Fruit fly (Drosophila melanogaster): ENCODE results near the gene CG33509.
A peak's percentile ranks its signal among the peaks of the same experiment; 100 is the strongest.

Gene CG33509

DNA sequence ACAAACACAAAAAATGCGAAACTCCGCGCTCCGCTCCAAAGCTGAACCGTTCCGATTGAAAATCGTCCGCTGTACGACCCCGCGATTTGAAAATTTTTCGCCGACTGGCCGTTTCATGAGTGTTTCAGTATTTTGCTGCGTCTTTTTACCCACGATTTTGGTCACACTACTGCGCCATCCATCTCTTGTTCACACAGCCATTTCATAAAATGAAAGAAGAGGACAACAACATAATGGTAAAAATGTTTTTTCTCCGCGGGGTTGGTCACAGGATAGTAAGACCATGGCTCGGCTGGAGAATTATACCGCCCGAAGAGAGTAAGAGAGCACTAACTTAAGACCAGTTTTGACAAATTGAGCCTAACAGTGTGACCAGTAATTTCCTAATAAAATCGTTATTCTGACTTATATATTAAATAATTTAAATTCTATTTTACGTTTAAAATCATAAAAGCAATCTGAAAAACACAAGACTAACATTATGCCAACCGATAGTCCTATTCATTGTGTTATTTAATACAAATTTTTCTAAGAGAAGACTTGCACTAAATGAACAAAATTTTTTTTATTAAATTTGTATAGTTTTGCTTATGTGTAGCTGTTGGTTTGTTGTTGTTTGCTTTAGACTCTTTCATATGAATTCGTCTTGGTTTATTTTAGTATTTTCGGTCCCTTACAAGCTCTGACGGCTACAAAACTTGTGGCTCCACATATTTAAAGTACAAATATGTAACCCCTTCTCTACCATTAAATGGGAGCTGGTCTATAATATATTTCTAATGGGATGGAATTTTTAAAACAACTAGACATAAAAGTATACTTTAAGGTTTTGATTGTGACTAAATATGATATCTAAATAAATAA, 34.2 kb downstream of the CG33509 start, which contains the start of gene CG42238 (continued):
- no peak for TF ChIP-seq NfI (GFP tag; optimal IDR thresholded peaks at IDR 0.05)
- TF ChIP-seq CG10274 (GFP tag; optimal IDR thresholded peaks at IDR 0.05), result no peak
- TF ChIP-seq Abd-B (GFP tag; optimal IDR thresholded peaks at IDR 0.05), result peak; percentile 29
- no peak for TF ChIP-seq CG18619 (GFP tag; optimal IDR thresholded peaks at IDR 0.05)
- TF ChIP-seq pum (GFP tag; optimal IDR thresholded peaks at IDR 0.05), result no peak
- TF ChIP-seq Ssrp (tag; optimal IDR thresholded peaks at IDR 0.05), result peak; percentile 17
- no peak for TF ChIP-seq bigmax (GFP tag; optimal IDR thresholded peaks at IDR 0.05)
- no peak for TF ChIP-seq kah (GFP tag; optimal IDR thresholded peaks at IDR 0.05)
- TF ChIP-seq dmrt11E (tag; optimal IDR thresholded peaks at IDR 0.05), result no peak
- no peak for TF ChIP-seq pfk (GFP tag; optimal IDR thresholded peaks at IDR 0.05)
- TF ChIP-seq pita (GFP tag; optimal IDR thresholded peaks at IDR 0.05), result no peak
- peak; percentile 32 for TF ChIP-seq HLHmδ (GFP tag; optimal IDR thresholded peaks at IDR 0.05)
- TF ChIP-seq CG11560 (tag; IDR thresholded peaks at IDR 0.05), result no peak
- TF ChIP-seq Dad (GFP tag; optimal IDR thresholded peaks at IDR 0.05), result no peak
- TF ChIP-seq nerfin-1 (tag; optimal IDR thresholded peaks at IDR 0.05), result peak; percentile 1
- TF ChIP-seq Nf-YC (tag; optimal IDR thresholded peaks at IDR 0.05), result no peak
- no peak for TF ChIP-seq br (optimal IDR thresholded peaks at IDR 0.05)
- TF ChIP-seq E2f1 (GFP tag; IDR thresholded peaks at IDR 0.05), result peak; percentile 7; the same call in 1 of the 2 replicates
- TF ChIP-seq CG18011 (GFP tag; optimal IDR thresholded peaks at IDR 0.05), result peak; percentile 96
- TF ChIP-seq Dll (GFP tag; IDR thresholded peaks at IDR 0.05; ENCODE audit: partially characterized antibody), result no peak
- TF ChIP-seq chinmo (GFP tag; IDR thresholded peaks at IDR 0.05; ENCODE audit: partially characterized antibody), result 0 out of 4 replicates have a peak, but pooled peaks have one; percentile 38
- TF ChIP-seq CG32772 (GFP tag; IDR thresholded peaks at IDR 0.05), result peak; percentile 57
- TF ChIP-seq CG13624 (GFP tag; optimal IDR thresholded peaks at IDR 0.05), result peak; percentile 9
- no peak for TF ChIP-seq Lim3 (GFP tag; IDR thresholded peaks at IDR 0.05)
- TF ChIP-seq CG2875 (GFP tag; optimal IDR thresholded peaks at IDR 0.05), result peak; percentile 7
- peak; percentile 48 for TF ChIP-seq CG9932 (GFP tag; IDR thresholded peaks at IDR 0.05)
- no peak for TF ChIP-seq CG16863 (GFP tag; optimal IDR thresholded peaks at IDR 0.05)
- peak; percentile 57; the same call in 1 of the 3 replicates for TF ChIP-seq Opbp (GFP tag; IDR thresholded peaks at IDR 0.05; ENCODE audit: partially characterized antibody)
- peak; percentile 10 for TF ChIP-seq Sry-δ (GFP tag; optimal IDR thresholded peaks at IDR 0.05)
- TF ChIP-seq CG14441 (GFP tag; IDR thresholded peaks at IDR 0.05), result peak; percentile 32; the same call in 1 of the 2 replicates
- TF ChIP-seq gfzf (GFP tag; optimal IDR thresholded peaks at IDR 0.05), result peak; percentile 88
- peak; percentile 10 for TF ChIP-seq trem (tag; optimal IDR thresholded peaks at IDR 0.05)
- TF ChIP-seq CG10366 (GFP tag; IDR thresholded peaks at IDR 0.05), result no peak
- TF ChIP-seq ac (GFP tag; optimal IDR thresholded peaks at IDR 0.05), result no peak
- TF ChIP-seq Gug (GFP tag; IDR thresholded peaks at IDR 0.05), result 0 out of 4 replicates have a peak, but pooled peaks have one; percentile 13
- peak; percentile 79 for TF ChIP-seq CG42726 (GFP tag; IDR thresholded peaks at IDR 0.05; ENCODE audit: partially characterized antibody)
- no peak for TF ChIP-seq gt (GFP tag; IDR thresholded peaks at IDR 0.05)
- TF ChIP-seq Ptx1 (GFP tag; IDR thresholded peaks at IDR 0.05), result 0 out of 2 replicates have a peak, but pooled peaks have one; percentile 12
- TF ChIP-seq ftz-f1 (GFP tag; optimal IDR thresholded peaks at IDR 0.05), result no peak
- no peak for TF ChIP-seq kay (GFP tag; optimal IDR thresholded peaks at IDR 0.05)
- no peak for TF ChIP-seq BtbVII (GFP tag; optimal IDR thresholded peaks at IDR 0.05)
- no peak for TF ChIP-seq rib (GFP tag; IDR thresholded peaks at IDR 0.05)
- no peak for TF ChIP-seq Dip3 (GFP tag; optimal IDR thresholded peaks at IDR 0.05)
- TF ChIP-seq CG4328 (GFP tag; optimal IDR thresholded peaks at IDR 0.05), result no peak
